Worm (Caenorhabditis elegans) whole organism, dauer: ENCODE results near the gene F53A9.6.

ENCODE experiments used
- unc-62 ChIP-seq: sonication (generic microtip); optimal IDR thresholded peaks from 2 replicates; lab custom pipeline; 2017; ENCODE audit warnings: missing biosample characterization, missing genetic modification reagents, missing genetic modification characterization

F53A9.6 gene

ce11 chrX:8713754-8714295 lies at the start of gene F53A9.6:
Gene F53A9.6 (minus strand): TSS chrX:8713804.
- TF ChIP-seq unc-62 (GFP tag; lab: Kevin White, UChicago), result no peak

ce11 chrX:8762927-8763326 lies 49.3 kb upstream of the F53A9.6 start:
- TF ChIP-seq unc-62 (GFP tag; lab: Kevin White, UChicago), result no peak

ce11 chrX:8761497-8761896 lies 47.9 kb upstream of the F53A9.6 start, which contains the start of gene M02D8.5:
Gene M02D8.5 (minus strand): TSS chrX:8761597.
- no peak for TF ChIP-seq unc-62 (GFP tag; lab: Kevin White, UChicago)

DNA sequence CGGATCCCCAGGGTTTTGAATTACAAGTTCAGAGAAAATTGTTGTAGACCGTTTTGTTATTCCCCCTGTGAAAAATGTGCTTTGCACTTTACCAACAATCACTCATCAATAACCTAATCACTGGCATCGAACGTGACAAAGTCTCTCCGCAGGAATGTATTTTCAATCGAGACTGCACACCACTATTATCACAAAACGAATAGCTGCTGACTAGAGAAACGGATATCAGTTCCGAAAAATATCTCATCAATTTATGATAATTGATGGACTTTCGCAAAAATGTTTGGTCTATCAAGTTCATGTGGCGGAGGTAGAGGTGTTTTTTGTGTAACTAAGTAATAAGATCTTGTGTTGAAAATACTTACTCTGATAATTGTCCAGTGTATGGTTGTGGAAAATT lies 47.5 kb upstream of the F53A9.6 start:
- TF ChIP-seq unc-62 (GFP tag; lab: Kevin White, UChicago), result no peak

DNA sequence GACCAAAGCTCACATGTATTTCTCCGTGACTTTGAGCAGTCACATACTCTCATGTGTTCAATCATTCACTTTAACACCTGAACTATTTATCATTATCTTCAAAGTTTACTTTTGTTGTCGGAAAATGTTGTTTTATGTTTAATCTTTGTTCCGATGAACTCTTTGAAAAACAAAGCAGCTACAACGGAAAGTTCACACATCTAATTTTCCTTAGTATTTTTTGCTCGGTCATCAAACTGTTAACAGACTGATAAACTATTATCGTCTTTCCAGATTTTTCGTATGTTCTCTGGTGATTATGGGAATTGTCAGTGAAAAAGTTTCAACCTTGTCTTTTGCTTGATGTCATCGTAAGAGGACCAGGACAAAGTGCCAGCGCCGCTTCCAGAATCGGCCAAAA lies 42.4 kb upstream of the F53A9.6 start:
- no peak for TF ChIP-seq unc-62 (GFP tag; lab: Kevin White, UChicago)

DNA sequence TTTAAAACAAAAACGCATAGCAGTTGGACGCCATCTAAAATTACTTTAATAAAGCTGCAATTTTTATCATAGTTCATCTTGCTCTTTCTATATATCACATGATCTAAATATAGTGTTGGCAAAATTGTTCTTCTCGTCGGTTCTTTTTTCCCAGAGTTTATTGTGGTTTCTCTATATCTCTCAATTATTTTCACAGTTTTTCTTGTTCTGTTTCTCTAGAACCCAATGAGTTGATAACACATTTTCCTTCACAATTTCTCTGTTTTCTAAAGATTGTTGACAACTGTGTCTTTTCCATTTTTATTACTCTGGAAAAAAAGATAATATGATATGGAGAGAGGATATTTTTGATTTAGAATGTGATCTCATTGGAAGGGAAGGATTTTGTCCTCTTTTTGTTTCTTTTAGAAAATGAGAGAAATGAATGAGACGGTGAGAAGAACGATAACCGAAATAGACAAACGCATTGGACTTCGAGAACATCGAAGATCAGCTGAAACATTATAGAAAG lies 40.7 kb upstream of the F53A9.6 start:
- TF ChIP-seq unc-62 (GFP tag; lab: Kevin White, UChicago), result no peak

DNA sequence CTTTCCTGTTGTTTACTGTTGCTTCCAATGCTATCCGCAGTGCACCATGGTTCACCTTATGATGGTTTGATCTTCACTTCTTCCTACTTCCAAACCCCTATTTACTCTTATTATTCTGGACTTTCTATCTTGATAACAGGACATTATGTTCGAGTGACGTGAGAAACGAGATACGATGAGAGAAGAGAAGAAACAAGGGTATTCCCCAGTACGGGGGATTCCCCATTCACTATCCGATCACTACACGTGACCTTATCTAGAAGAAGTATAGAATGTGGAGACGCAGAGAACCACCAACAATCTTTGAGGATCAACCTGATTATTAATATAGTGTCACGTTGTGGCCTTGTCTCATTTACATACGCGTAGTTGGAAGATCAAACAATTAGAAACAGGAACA lies 38.9 kb upstream of the F53A9.6 start:
- TF ChIP-seq unc-62 (GFP tag; lab: Kevin White, UChicago), result no peak

- TF ChIP-seq unc-62 (GFP tag; lab: Kevin White, UChicago), result no peak
These were observed 37.1 kb upstream of the F53A9.6 start, which contains the start of gene asns-2 for ce11 chrX:8750660-8751059. Gene asns-2 (minus strand): TSS chrX:8750941.

DNA sequence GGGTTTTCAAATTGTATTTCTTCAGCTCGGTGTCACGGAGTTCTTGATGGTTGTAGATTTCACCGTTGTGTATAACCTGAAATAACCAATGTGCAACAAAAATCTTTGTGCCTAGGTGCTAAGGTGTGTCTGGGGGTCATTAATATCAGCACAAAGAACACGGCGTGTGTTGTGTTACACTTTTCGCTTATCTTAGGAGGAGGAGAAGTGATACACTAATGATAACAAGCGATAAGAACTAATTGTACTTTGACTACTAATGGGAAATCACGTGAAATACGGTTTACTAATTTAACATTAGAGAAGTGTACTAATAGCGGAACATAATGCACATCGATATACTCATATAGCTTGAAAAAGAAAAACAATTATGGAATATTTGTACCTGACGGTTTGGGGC lies 36.6 kb upstream of the F53A9.6 start:
- no peak for TF ChIP-seq unc-62 (GFP tag; lab: Kevin White, UChicago)

ce11 chrX:8745524-8745923 lies 31.9 kb upstream of the F53A9.6 start:
- TF ChIP-seq unc-62 (GFP tag; lab: Kevin White, UChicago), result no peak

DNA sequence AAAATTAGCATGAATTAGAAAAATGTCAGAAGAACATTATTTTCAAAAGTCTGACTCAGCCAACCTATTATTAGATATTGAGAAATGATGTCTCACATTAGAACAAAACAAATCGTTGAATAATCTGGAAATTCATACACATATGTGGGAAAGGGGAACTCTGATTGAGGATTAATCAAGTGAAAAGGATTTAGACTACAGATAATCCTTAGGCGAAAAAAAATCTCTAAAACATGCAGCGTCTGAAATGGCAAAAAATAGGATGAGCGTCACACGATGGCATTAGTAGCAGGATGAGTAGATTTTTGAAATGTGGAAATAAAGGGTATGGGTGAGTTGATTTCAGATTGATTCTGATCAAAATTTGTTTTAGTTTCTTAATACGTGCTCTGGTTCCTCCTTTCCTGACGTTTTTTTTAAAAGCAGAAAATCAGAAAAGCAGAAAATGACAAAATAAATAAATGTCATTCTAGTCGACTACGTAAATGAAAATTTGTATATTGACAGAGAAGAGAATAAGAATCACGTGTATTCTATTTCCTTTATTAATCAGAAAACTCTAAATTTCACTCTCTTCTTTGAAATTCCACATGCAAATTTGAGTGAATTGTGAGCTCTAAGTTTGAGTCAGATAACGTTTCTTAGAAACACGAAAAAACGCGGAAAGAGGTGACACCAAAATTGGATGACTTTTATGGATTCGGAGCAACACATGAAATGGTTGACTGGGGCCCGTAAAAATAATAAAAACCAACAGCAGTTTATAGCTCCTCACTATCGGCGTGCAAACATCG lies 30.8 kb upstream of the F53A9.6 start:
- TF ChIP-seq unc-62 (GFP tag; lab: Kevin White, UChicago), result no peak

- TF ChIP-seq unc-62 (GFP tag; lab: Kevin White, UChicago), result no peak
These were observed 29.3 kb upstream of the F53A9.6 start, which contains the start of gene M02D8.7 for ce11 chrX:8742896-8743295. Gene M02D8.7 (minus strand): TSS chrX:8742996.

DNA sequence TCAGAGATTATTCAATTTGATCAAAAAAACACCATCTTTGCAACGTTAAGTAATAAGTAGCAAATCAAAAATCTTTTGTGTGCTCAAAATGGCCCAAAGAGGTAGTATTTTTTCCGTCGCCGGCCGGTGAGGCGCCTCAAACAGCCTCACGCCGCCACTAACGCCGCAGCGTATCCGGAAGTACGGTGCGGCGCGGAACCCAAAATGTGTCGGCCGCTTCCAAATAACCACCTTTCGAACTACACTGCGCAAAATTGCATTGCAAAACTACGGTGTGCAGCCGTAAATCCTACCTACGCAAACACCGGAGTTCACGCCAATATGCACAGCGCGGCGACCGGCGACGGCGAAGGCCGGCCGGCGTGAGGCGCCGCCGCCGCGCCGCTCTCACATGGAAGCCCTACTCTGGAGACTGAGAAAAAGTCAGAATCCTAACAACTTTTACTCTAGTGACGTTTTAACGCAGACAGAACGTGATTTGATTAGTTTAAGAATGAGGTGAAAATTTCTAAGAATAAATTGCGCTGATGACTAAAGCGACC lies 28.1 kb upstream of the F53A9.6 start:
- TF ChIP-seq unc-62 (GFP tag; lab: Kevin White, UChicago), result no peak

- TF ChIP-seq unc-62 (GFP tag; lab: Kevin White, UChicago), result no peak
These were observed 25.8 kb upstream of the F53A9.6 start, which contains the start of gene M02D8.2 for ce11 chrX:8739373-8739772. Gene M02D8.2 (plus strand): TSS chrX:8739673.

ce11 chrX:8737801-8738200 lies 24.2 kb upstream of the F53A9.6 start:
- TF ChIP-seq unc-62 (GFP tag; lab: Kevin White, UChicago), result no peak

DNA sequence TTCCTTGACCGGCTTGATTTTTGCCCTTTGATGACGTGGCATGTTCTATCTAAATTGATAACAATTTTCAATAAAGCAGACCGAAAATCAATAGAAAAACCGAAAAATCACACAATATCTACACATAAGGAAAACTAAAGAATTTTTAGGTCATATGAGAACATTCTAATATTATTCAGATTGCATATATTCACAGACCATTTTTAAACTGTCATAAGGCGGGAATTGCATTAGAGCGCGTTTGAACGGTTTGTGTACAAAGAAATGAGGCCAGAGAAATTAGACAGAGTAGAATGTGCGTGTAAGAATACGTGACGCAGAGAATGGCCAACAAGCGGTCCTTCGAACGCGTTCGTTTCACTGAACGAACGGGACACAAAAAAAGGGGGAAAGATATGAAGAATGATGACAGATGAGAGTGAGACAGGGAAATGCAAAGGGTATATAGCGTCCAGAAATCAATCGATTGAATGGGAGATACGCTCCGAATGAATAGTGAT lies 23.4 kb upstream of the F53A9.6 start, which contains the start of gene M02D8.3:
Gene M02D8.3 (minus strand): TSS at position 51 of the 500 bp plus-strand sequence.
- no peak for TF ChIP-seq unc-62 (GFP tag; lab: Kevin White, UChicago)
